Worm (Caenorhabditis elegans): Measurements from ENCODE around the gene srv-15.

ce11 chrIV:15940811-15941210 lies 34.4 kb downstream of the srv-15 start:
- TF ChIP-seq nhr-237 (tag; optimal IDR thresholded peaks at IDR 0.05) (no peak), aly-2 (tag; optimal IDR thresholded peaks at IDR 0.05) (no peak), nhr-6 (tag; optimal IDR thresholded peaks at IDR 0.05) (no peak), skn-1 (tag; optimal IDR thresholded peaks at IDR 0.05) (no peak), unc-62 (GFP tag; optimal IDR thresholded peaks at IDR 0.05) (no peak), snpc-4 (tag; optimal IDR thresholded peaks at IDR 0.05) (no peak), alr-1 (tag; optimal IDR thresholded peaks at IDR 0.05) (no peak)
